Fruit fly (Drosophila melanogaster): ENCODE data around the gene TkR99D.

- TF ChIP-seq ap (GFP tag; IDR thresholded peaks at IDR 0.05): no peak
- no peak for TF ChIP-seq CG14014 (GFP tag; IDR thresholded peaks at IDR 0.05)
- no peak for TF ChIP-seq sima (GFP tag; optimal IDR thresholded peaks at IDR 0.05)
- TF ChIP-seq dan (GFP tag; IDR thresholded peaks at IDR 0.05): no peak
- TF ChIP-seq CG8359 (GFP tag; optimal IDR thresholded peaks at IDR 0.05; ENCODE audit: borderline replicate concordance): no peak
- no peak for TF ChIP-seq CG1647 (GFP tag; optimal IDR thresholded peaks at IDR 0.05)
- TF ChIP-seq Lhr (GFP tag; optimal IDR thresholded peaks at IDR 0.05): no peak
- TF ChIP-seq caup (GFP tag; optimal IDR thresholded peaks at IDR 0.05; ENCODE audit: severe bottlenecking): no peak
- no peak for TF ChIP-seq tll (GFP tag; optimal IDR thresholded peaks at IDR 0.05)
- TF ChIP-seq Max (GFP tag; optimal IDR thresholded peaks at IDR 0.05): no peak
- TF ChIP-seq CG8290 (GFP tag; optimal IDR thresholded peaks at IDR 0.05): no peak
- no peak for TF ChIP-seq CG8290 (tag; optimal IDR thresholded peaks at IDR 0.05)
- TF ChIP-seq Nf-YB (GFP tag; optimal IDR thresholded peaks at IDR 0.05): no peak
- TF ChIP-seq yki (optimal IDR thresholded peaks at IDR 0.05): no peak
Observed at dm6 chr3R:29907601-29908175, 61.6 kb downstream of the TkR99D start, which contains the start of gene CG31036.
